Worm (Caenorhabditis elegans) whole organism, midembryonic: ENCODE measurements around the gene W08A12.3.

Experiments used
- klf-2 ChIP-seq: fragments of 200-800 bp; sonication (Bioruptor generic); conservative IDR thresholded peaks from 2 replicates; pipeline ENCODE4 v1.3.6; 2022; ENCODE audit warnings: missing genetic modification reagents, missing genetic modification characterization, missing compliant biosample characterization
- ref-1 ChIP-seq: fragments of 200-800 bp; sonication (Bioruptor generic); conservative IDR thresholded peaks from 2 replicates; pipeline ENCODE4 v1.3.6; 2022; ENCODE audit warnings: missing genetic modification reagents, missing genetic modification characterization, missing compliant biosample characterization

DNA sequence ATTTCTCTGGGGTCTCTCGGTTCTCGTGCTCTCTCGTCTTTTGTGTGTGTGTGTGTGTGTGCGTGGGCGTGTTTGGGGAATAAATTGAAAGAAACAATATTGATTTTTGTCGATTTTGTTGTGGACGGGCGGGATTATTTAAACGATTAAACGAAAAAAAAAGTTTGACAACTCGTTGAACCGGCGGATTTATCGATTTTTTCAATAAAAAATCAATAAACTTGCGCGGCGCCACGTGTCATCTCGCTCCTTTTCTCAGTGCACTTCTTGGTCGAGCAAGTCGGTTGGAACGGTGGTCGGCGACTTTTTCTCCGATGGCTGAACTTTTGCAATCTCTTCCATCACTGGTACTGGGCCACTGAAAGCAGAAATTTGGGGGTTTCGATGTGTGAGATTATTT, 30.3 kb downstream of the W08A12.3 start:
- TF ChIP-seq klf-2 (GFP tag; lab: Robert Waterston, UW) (no peak), ref-1 (GFP tag; lab: Robert Waterston, UW) (no peak)
